Worm (Caenorhabditis elegans) whole organism, mixed stage, embryonic: ENCODE data around the gene drd-10.

Experiments used
- bed-3 ChIP-seq: fragments of 200-800 bp; sonication (Bioruptor generic); optimal IDR thresholded peaks from 3 replicates; lab custom pipeline; 2018; ENCODE audit warnings: mild to moderate bottlenecking, missing genetic modification characterization, moderate library complexity, missing compliant biosample characterization
- blmp-1 ChIP-seq: fragments of 150-350 bp; optimal IDR thresholded peaks from 2 replicates; lab custom pipeline; 2014; ENCODE audit warnings: missing biosample characterization, missing genetic modification characterization
- ceh-39 ChIP-seq: fragments of 150-350 bp; optimal IDR thresholded peaks from 2 replicates; lab custom pipeline; 2014; ENCODE audit warnings: missing biosample characterization, missing genetic modification characterization
- ceh-83 ChIP-seq: fragments of 200-800 bp; sonication (Bioruptor generic); optimal IDR thresholded peaks from 2 replicates; lab custom pipeline; 2018; ENCODE audit warnings: mild to moderate bottlenecking, missing genetic modification characterization, missing compliant biosample characterization
- ces-1 ChIP-seq: fragments of 150-350 bp; optimal IDR thresholded peaks from 2 replicates; lab custom pipeline; 2014; ENCODE audit warnings: missing biosample characterization, missing genetic modification reagents, missing genetic modification characterization
- cnd-1 ChIP-seq: fragments of 200-800 bp; sonication (Bioruptor generic); optimal IDR thresholded peaks from 2 replicates; lab custom pipeline; 2018; ENCODE audit warnings: mild to moderate bottlenecking, missing genetic modification characterization, missing compliant biosample characterization
- drap-1 ChIP-seq: fragments of 200-800 bp; sonication (Bioruptor generic); optimal IDR thresholded peaks from 3 replicates; lab custom pipeline; 2018; ENCODE audit warnings: mild to moderate bottlenecking, missing genetic modification characterization, missing compliant biosample characterization
- elt-1 ChIP-seq: sonication (generic microtip); optimal IDR thresholded peaks from 2 replicates; lab custom pipeline; 2017; ENCODE audit warnings: missing genetic modification characterization, mild to moderate bottlenecking, missing compliant biosample characterization, antibody characterized with exemption, moderate library complexity, borderline replicate concordance; ENCODE audit not compliant: insufficient read depth
- flh-1 ChIP-seq: fragments of 200-800 bp; sonication (Bioruptor generic); optimal IDR thresholded peaks from 2 replicates; lab custom pipeline; 2018; ENCODE audit warnings: mild to moderate bottlenecking, missing genetic modification characterization, moderate library complexity, missing compliant biosample characterization
- ham-2 ChIP-seq: fragments of 200-800 bp; sonication (Bioruptor generic); optimal IDR thresholded peaks from 2 replicates; lab custom pipeline; 2018; ENCODE audit warnings: mild to moderate bottlenecking, missing genetic modification characterization, missing compliant biosample characterization
- hlh-1 ChIP-seq: fragments of 150-350 bp; optimal IDR thresholded peaks from 2 replicates; lab custom pipeline; 2014; ENCODE audit warnings: missing biosample characterization, missing genetic modification reagents, missing genetic modification characterization
- lin-13 ChIP-seq: fragments of 150-350 bp; optimal IDR thresholded peaks from 2 replicates; lab custom pipeline; 2014; ENCODE audit warnings: missing biosample characterization, missing genetic modification characterization
- lin-32 ChIP-seq: fragments of 200-800 bp; sonication (Bioruptor generic); optimal IDR thresholded peaks from 2 replicates; lab custom pipeline; 2018; ENCODE audit warnings: mild to moderate bottlenecking, missing genetic modification characterization, missing compliant biosample characterization
- lsy-2 ChIP-seq: fragments of 150-350 bp; optimal IDR thresholded peaks from 2 replicates; lab custom pipeline; 2014; ENCODE audit warnings: missing biosample characterization, missing genetic modification characterization
- mab-5 ChIP-seq: fragments of 150-350 bp; optimal IDR thresholded peaks from 2 replicates; lab custom pipeline; 2014; ENCODE audit warnings: missing biosample characterization, missing genetic modification characterization
- mls-2 ChIP-seq: sonication (generic microtip); optimal IDR thresholded peaks from 2 replicates; lab custom pipeline; 2016; ENCODE audit warnings: mild to moderate bottlenecking, missing genetic modification characterization, moderate library complexity, missing compliant biosample characterization
- nhr-12 ChIP-seq: fragments of 150-350 bp; optimal IDR thresholded peaks from 2 replicates; lab custom pipeline; 2014; ENCODE audit warnings: missing biosample characterization, missing genetic modification characterization
- nhr-2 ChIP-seq: fragments of 150-350 bp; optimal IDR thresholded peaks from 2 replicates; lab custom pipeline; 2014; ENCODE audit warnings: missing biosample characterization, missing genetic modification characterization
- nhr-28 ChIP-seq: fragments of 150-350 bp; optimal IDR thresholded peaks from 2 replicates; lab custom pipeline; 2014; ENCODE audit warnings: missing biosample characterization, missing genetic modification characterization
- nhr-76 ChIP-seq: sonication (generic microtip); optimal IDR thresholded peaks from 2 replicates; lab custom pipeline; 2017; ENCODE audit warnings: missing biosample characterization, missing genetic modification characterization
- pha-4 ChIP-seq: fragments of 150-350 bp; optimal IDR thresholded peaks from 2 replicates; lab custom pipeline; 2018; ENCODE audit warnings: missing biosample characterization, missing genetic modification reagents, missing genetic modification characterization
- snpc-4 ChIP-seq: fragments of 150-350 bp; optimal IDR thresholded peaks from 2 replicates; lab custom pipeline; 2014; ENCODE audit warnings: missing biosample characterization, missing genetic modification characterization
- sptf-1 ChIP-seq: sonication (generic microtip); optimal IDR thresholded peaks from 2 replicates; lab custom pipeline; 2017; ENCODE audit warnings: mild to moderate bottlenecking, missing genetic modification characterization, moderate library complexity, missing compliant biosample characterization
- tbx-8 ChIP-seq: fragments of 200-800 bp; sonication (Bioruptor generic); optimal IDR thresholded peaks from 2 replicates; lab custom pipeline; 2018; ENCODE audit warnings: mild to moderate bottlenecking, missing genetic modification characterization, moderate library complexity, missing compliant biosample characterization
- unc-120 ChIP-seq: sonication (generic microtip); optimal IDR thresholded peaks from 2 replicates; lab custom pipeline; 2017; ENCODE audit warnings: missing genetic modification characterization, missing compliant biosample characterization; ENCODE audit not compliant: poor library complexity, severe bottlenecking
- unc-39 ChIP-seq: fragments of 150-350 bp; optimal IDR thresholded peaks from 2 replicates; lab custom pipeline; 2014; ENCODE audit warnings: missing biosample characterization, missing genetic modification characterization
- unc-62 ChIP-seq: fragments of 150-350 bp; optimal IDR thresholded peaks from 2 replicates; lab custom pipeline; 2014; ENCODE audit warnings: missing biosample characterization, missing genetic modification reagents, missing genetic modification characterization
- ztf-11 ChIP-seq: fragments of 150-350 bp; optimal IDR thresholded peaks from 2 replicates; lab custom pipeline; 2014; ENCODE audit warnings: missing biosample characterization, missing genetic modification characterization

The drd-10 gene

ce11 chrV:7007307-7007706 lies at the start of gene drd-10:
Gene drd-10 (plus strand): TSS chrV:7007607.
- TF ChIP-seq blmp-1 (no peak), nhr-2 (no peak), elt-1 (tag; lab: Kevin White, UChicago) (no peak), nhr-12 (no peak), ztf-11 (tag; lab: Kevin White, UChicago) (no peak), sptf-1 (tag; lab: Kevin White, UChicago) (no peak), lsy-2 (tag; lab: Kevin White, UChicago) (no peak)

- TF ChIP-seq ham-2 (GFP tag; lab: Kevin White, UChicago) = peak; percentile 91
- TF ChIP-seq pha-4 (tag; lab: Kevin White, UChicago) = no peak
- TF ChIP-seq unc-62 = peak; percentile 61
- no peak for TF ChIP-seq sptf-1 (tag; lab: Kevin White, UChicago)
- TF ChIP-seq elt-1 (tag; lab: Kevin White, UChicago) = peak; percentile 80
Measured at ce11 chrV:6969950-6970532, 37.4 kb upstream of the drd-10 start, which contains the start of gene ptr-15. Gene ptr-15 (minus strand): TSS chrV:6970000.

ce11 chrV:6971567-6971966 lies 35.8 kb upstream of the drd-10 start, which contains the start of gene srx-59:
Gene srx-59 (plus strand): TSS chrV:6971867.
- TF ChIP-seq nhr-12 = no peak
- no peak for TF ChIP-seq sptf-1 (tag; lab: Kevin White, UChicago)
- no peak for TF ChIP-seq lin-32 (GFP tag; lab: Kevin White, UChicago)
- no peak for TF ChIP-seq cnd-1
- TF ChIP-seq unc-62 = no peak
- no peak for TF ChIP-seq mls-2 (tag; lab: Kevin White, UChicago)
- TF ChIP-seq, all 35 proteins: peak for 0

ce11 chrV:6976047-6976446 lies 31.4 kb upstream of the drd-10 start, which contains the start of gene srx-16:
Gene srx-16 (plus strand): TSS chrV:6976347.
- no peak for TF ChIP-seq snpc-4
- no peak for TF ChIP-seq drap-1
- no peak for TF ChIP-seq ham-2 (GFP tag; lab: Kevin White, UChicago)
- TF ChIP-seq, all 35 proteins: peak for 0

- TF ChIP-seq ces-1 (GFP tag; lab: Kevin White, UChicago) = no peak
- TF ChIP-seq unc-39 = no peak
- TF ChIP-seq ceh-83 (GFP tag; lab: Kevin White, UChicago) = no peak
- no peak for TF ChIP-seq cnd-1
- TF ChIP-seq nhr-2 = no peak
- TF ChIP-seq mab-5 (tag; lab: Kevin White, UChicago) = no peak
- no peak for TF ChIP-seq bed-3 (GFP tag; lab: Kevin White, UChicago)
- no peak for TF ChIP-seq ceh-39 (tag; lab: Kevin White, UChicago)
- no peak for TF ChIP-seq lin-13 (tag; lab: Kevin White, UChicago)
- TF ChIP-seq flh-1 (GFP tag; lab: Kevin White, UChicago) = no peak
Measured at ce11 chrV:6979019-6979418, 28.4 kb upstream of the drd-10 start, which contains the start of gene sre-12. Gene sre-12 (minus strand): TSS chrV:6979119.

- TF ChIP-seq ceh-39 (tag; lab: Kevin White, UChicago) (no peak), ztf-11 (tag; lab: Kevin White, UChicago) (no peak), nhr-12 (no peak), nhr-2 (no peak), elt-1 (tag; lab: Kevin White, UChicago) (no peak), tbx-8 (GFP tag; lab: Kevin White, UChicago) (no peak), blmp-1 (no peak), nhr-28 (tag; lab: Kevin White, UChicago) (no peak), unc-120 (tag; lab: Kevin White, UChicago) (no peak), hlh-1 (no peak), ham-2 (GFP tag; lab: Kevin White, UChicago) (no peak), lin-32 (GFP tag; lab: Kevin White, UChicago) (no peak), mab-5 (tag; lab: Kevin White, UChicago) (no peak), drap-1 (no peak), nhr-76 (tag; lab: Kevin White, UChicago) (no peak), snpc-4 (no peak)
Measured at ce11 chrV:6982813-6983212, 24.6 kb upstream of the drd-10 start, which contains the start of gene nhr-161. Gene nhr-161 (minus strand): TSS chrV:6982913.
